Worm (Caenorhabditis elegans) whole organism, L2 larva: ENCODE measurements around the gene sto-6.

Source experiments
- C34F6.9 ChIP-seq: fragments of 150-350 bp; optimal IDR thresholded peaks from 2 replicates; lab custom pipeline; 2014; ENCODE audit warnings: missing biosample characterization, missing genetic modification characterization
- F13H6.1 ChIP-seq: sonication (generic microtip); optimal IDR thresholded peaks from 2 replicates; lab custom pipeline; 2016; ENCODE audit warnings: missing genetic modification characterization, missing compliant biosample characterization
- R02D3.7 ChIP-seq: fragments of 150-350 bp; optimal IDR thresholded peaks from 2 replicates; lab custom pipeline; 2014; ENCODE audit warnings: missing biosample characterization, missing genetic modification characterization
- Y55F3AM.14 ChIP-seq: fragments of 200-800 bp; sonication (Bioruptor generic); optimal IDR thresholded peaks from 2 replicates; lab custom pipeline; 2018; ENCODE audit warnings: mild to moderate bottlenecking, missing genetic modification characterization, missing compliant biosample characterization
- ZK546.5 ChIP-seq: sonication (generic microtip); optimal IDR thresholded peaks from 2 replicates; lab custom pipeline; 2017; ENCODE audit warnings: missing biosample characterization, missing genetic modification characterization
- alr-1 ChIP-seq: fragments of 150-350 bp; optimal IDR thresholded peaks from 2 replicates; lab custom pipeline; 2014; ENCODE audit warnings: missing biosample characterization, missing genetic modification characterization
- ama-1 ChIP-seq: fragments of 150-350 bp; optimal IDR thresholded peaks from 2 replicates; lab custom pipeline; 2018; ENCODE audit warnings: inconsistent platforms
- blmp-1 ChIP-seq: sonication (generic microtip); optimal IDR thresholded peaks from 2 replicates; lab custom pipeline; 2017; ENCODE audit warnings: missing genetic modification characterization, mild to moderate bottlenecking, missing compliant biosample characterization, antibody characterized with exemption, moderate library complexity; ENCODE audit not compliant: insufficient read depth
- ceh-16 ChIP-seq: fragments of 150-350 bp; optimal IDR thresholded peaks from 2 replicates; lab custom pipeline; 2014; ENCODE audit warnings: missing biosample characterization, missing genetic modification characterization
- ceh-82 ChIP-seq: fragments of 150-350 bp; optimal IDR thresholded peaks from 2 replicates; lab custom pipeline; 2014; ENCODE audit warnings: missing biosample characterization, missing genetic modification characterization
- crh-2 ChIP-seq: sonication (generic microtip); optimal IDR thresholded peaks from 2 replicates; lab custom pipeline; 2017; ENCODE audit warnings: missing biosample characterization, missing genetic modification characterization
- dmd-4 ChIP-seq: sonication (generic microtip); optimal IDR thresholded peaks from 2 replicates; lab custom pipeline; 2017; ENCODE audit warnings: missing biosample characterization, missing genetic modification characterization
- elt-1 ChIP-seq: fragments of 150-350 bp; optimal IDR thresholded peaks from 2 replicates; lab custom pipeline; 2014; ENCODE audit warnings: missing biosample characterization, missing genetic modification characterization
- gmeb-1 ChIP-seq: fragments of 150-350 bp; optimal IDR thresholded peaks from 2 replicates; lab custom pipeline; 2014; ENCODE audit warnings: missing biosample characterization, missing genetic modification characterization
- lin-13 ChIP-seq: fragments of 150-350 bp; optimal IDR thresholded peaks from 2 replicates; lab custom pipeline; 2014; ENCODE audit warnings: missing biosample characterization, missing genetic modification reagents, missing genetic modification characterization
- lsy-2 ChIP-seq, 2 experiments: fragments of 150-350 bp in 1 of 2; sonication (generic microtip) in 1 of 2; optimal IDR thresholded peaks; 2 replicates each; lab custom pipeline; 2014 to 2017; ENCODE audit warnings: missing biosample characterization in 2 of 2, missing genetic modification characterization in 2 of 2
- mab-5 ChIP-seq: fragments of 150-350 bp; optimal IDR thresholded peaks from 2 replicates; lab custom pipeline; 2014; ENCODE audit warnings: missing biosample characterization, missing genetic modification characterization
- nhr-10 ChIP-seq: sonication (generic microtip); optimal IDR thresholded peaks from 2 replicates; lab custom pipeline; 2017; ENCODE audit warnings: missing biosample characterization, missing genetic modification characterization
- nhr-12 ChIP-seq: fragments of 150-350 bp; optimal IDR thresholded peaks from 2 replicates; lab custom pipeline; 2014; ENCODE audit warnings: missing biosample characterization, missing genetic modification characterization
- nhr-129 ChIP-seq: fragments of 150-350 bp; optimal IDR thresholded peaks from 2 replicates; lab custom pipeline; 2014; ENCODE audit warnings: missing biosample characterization, missing genetic modification characterization
- nhr-21 ChIP-seq: fragments of 150-350 bp; optimal IDR thresholded peaks from 2 replicates; lab custom pipeline; 2014; ENCODE audit warnings: missing biosample characterization, missing genetic modification characterization
- nhr-23 ChIP-seq: fragments of 150-350 bp; optimal IDR thresholded peaks from 2 replicates; lab custom pipeline; 2014; ENCODE audit warnings: missing biosample characterization, missing genetic modification reagents, missing genetic modification characterization
- nhr-237 ChIP-seq: fragments of 150-350 bp; optimal IDR thresholded peaks from 2 replicates; lab custom pipeline; 2014; ENCODE audit warnings: missing biosample characterization, missing genetic modification characterization
- nhr-6 ChIP-seq: fragments of 150-350 bp; optimal IDR thresholded peaks from 2 replicates; lab custom pipeline; 2014; ENCODE audit warnings: missing biosample characterization, missing genetic modification characterization
- nhr-77 ChIP-seq: fragments of 150-350 bp; optimal IDR thresholded peaks from 2 replicates; lab custom pipeline; 2014; ENCODE audit warnings: missing biosample characterization, missing genetic modification characterization
- peb-1 ChIP-seq: fragments of 150-350 bp; optimal IDR thresholded peaks from 2 replicates; lab custom pipeline; 2014; ENCODE audit warnings: missing biosample characterization, missing genetic modification characterization
- sem-4 ChIP-seq: fragments of 150-350 bp; optimal IDR thresholded peaks from 2 replicates; lab custom pipeline; 2014; ENCODE audit warnings: missing biosample characterization, missing genetic modification reagents, missing genetic modification characterization
- skn-1 ChIP-seq: sonication (generic microtip); optimal IDR thresholded peaks from 2 replicates; lab custom pipeline; 2017; ENCODE audit warnings: missing biosample characterization, missing genetic modification characterization
- sma-3 ChIP-seq: sonication (generic microtip); optimal IDR thresholded peaks from 2 replicates; lab custom pipeline; 2016; ENCODE audit warnings: missing genetic modification reagents, missing genetic modification characterization, missing compliant biosample characterization
- sma-9 ChIP-seq, 2 experiments: fragments of 150-350 bp in 1 of 2; sonication (generic microtip) in 1 of 2; optimal IDR thresholded peaks; 2 replicates each; lab custom pipeline; 2014 to 2016; ENCODE audit warnings: missing genetic modification characterization in 2 of 2, mild to moderate bottlenecking in 1 of 2, missing biosample characterization in 1 of 2, missing compliant biosample characterization in 1 of 2, missing genetic modification reagents in 1 of 2, moderate library complexity in 1 of 2
- unc-39 ChIP-seq: fragments of 150-350 bp; optimal IDR thresholded peaks from 2 replicates; lab custom pipeline; 2014; ENCODE audit warnings: missing biosample characterization, missing genetic modification characterization
- unc-55 ChIP-seq: fragments of 150-350 bp; sonication (generic microtip); optimal IDR thresholded peaks from 3 replicates; lab custom pipeline; 2014; ENCODE audit warnings: missing biosample characterization, missing genetic modification reagents, missing genetic modification characterization
- unc-62 ChIP-seq: fragments of 150-350 bp; optimal IDR thresholded peaks from 2 replicates; lab custom pipeline; 2014; ENCODE audit warnings: missing biosample characterization, missing genetic modification reagents, missing genetic modification characterization
- zag-1 ChIP-seq: fragments of 150-350 bp; optimal IDR thresholded peaks from 2 replicates; lab custom pipeline; 2014; ENCODE audit warnings: missing biosample characterization, missing genetic modification characterization
- ztf-1 ChIP-seq: fragments of 200-800 bp; sonication (Bioruptor generic); conservative IDR thresholded peaks from 2 replicates; pipeline ENCODE4 v1.3.6; 2022; ENCODE audit warnings: missing genetic modification characterization, missing compliant biosample characterization
- ztf-11 ChIP-seq: sonication (generic microtip); optimal IDR thresholded peaks from 2 replicates; lab custom pipeline; 2017; ENCODE audit warnings: missing biosample characterization, missing genetic modification characterization
- ztf-4 ChIP-seq: fragments of 150-350 bp; optimal IDR thresholded peaks from 2 replicates; lab custom pipeline; 2014; ENCODE audit warnings: missing biosample characterization, missing genetic modification characterization

sto-6 gene

ce11 chrX:11632107-11632506 lies at the start of gene sto-6:
Gene sto-6, plus strand, starts transcription at chrX:11632407.
- TF ChIP-seq unc-55 (no peak), C34F6.9 (tag; lab: Kevin White, UChicago) (no peak), zag-1 (tag; lab: Kevin White, UChicago) (no peak), blmp-1 (no peak)
- TF ChIP-seq, all 48 proteins: peak for 0

ce11 chrX:11585375-11585774 lies 46.8 kb upstream of the sto-6 start, which contains the start of gene abts-2:
Gene abts-2, plus strand, starts transcription at chrX:11585675.
- TF ChIP-seq skn-1: no peak
- no peak for TF ChIP-seq sma-3 (GFP tag; lab: Kevin White, UChicago)

ce11 chrX:11585894-11586293 lies 46.3 kb upstream of the sto-6 start:
- no peak for TF ChIP-seq nhr-23
- no peak for TF ChIP-seq ceh-82 (tag; lab: Kevin White, UChicago)
- no peak for TF ChIP-seq F13H6.1 (tag; lab: Kevin White, UChicago)
- no peak for TF ChIP-seq nhr-129 (tag; lab: Kevin White, UChicago)
- TF ChIP-seq sem-4: no peak
- TF ChIP-seq nhr-21 (tag; lab: Kevin White, UChicago): no peak
- TF ChIP-seq unc-55: no peak
- no peak for TF ChIP-seq Y55F3AM.14 (GFP tag; lab: Kevin White, UChicago)
- TF ChIP-seq ztf-11 (tag; lab: Kevin White, UChicago): no peak
- TF ChIP-seq ama-1 (lab: Kevin White, UChicago): no peak
- TF ChIP-seq zag-1 (tag; lab: Kevin White, UChicago): no peak
- no peak for TF ChIP-seq nhr-12 (tag; lab: Kevin White, UChicago)
- no peak for TF ChIP-seq lsy-2 (tag; optimal IDR thresholded peaks at IDR 0.05; lab: Kevin White, UChicago)
- TF ChIP-seq sma-9 (GFP tag; optimal IDR thresholded peaks at IDR 0.05; lab: Kevin White, UChicago): no peak
- no peak for TF ChIP-seq sma-9 (tag; optimal IDR thresholded peaks at IDR 0.05; lab: Kevin White, UChicago)
- TF ChIP-seq mab-5: no peak
- no peak for TF ChIP-seq alr-1 (tag; lab: Kevin White, UChicago)
- TF ChIP-seq unc-62 (GFP tag; lab: Kevin White, UChicago): no peak
- no peak for TF ChIP-seq nhr-77
- TF ChIP-seq skn-1: no peak
- no peak for TF ChIP-seq crh-2 (tag; lab: Kevin White, UChicago)
- TF ChIP-seq, all 48 proteins: peak for 0

ce11 chrX:11590545-11590944 lies 41.7 kb upstream of the sto-6 start:
- TF ChIP-seq nhr-21 (tag; lab: Kevin White, UChicago) (no peak), sma-3 (GFP tag; lab: Kevin White, UChicago) (no peak), ceh-16 (tag; lab: Kevin White, UChicago) (no peak)

ce11 chrX:11591620-11592019 lies 40.6 kb upstream of the sto-6 start, which contains the start of gene F52D10.2:
Gene F52D10.2, minus strand, starts transcription at chrX:11591720.
- TF ChIP-seq mab-5 (no peak), nhr-129 (tag; lab: Kevin White, UChicago) (no peak), ZK546.5 (tag; lab: Kevin White, UChicago) (no peak), zag-1 (tag; lab: Kevin White, UChicago) (no peak), ztf-4 (tag; lab: Kevin White, UChicago) (no peak), R02D3.7 (tag; lab: Kevin White, UChicago) (no peak), unc-39 (tag; lab: Kevin White, UChicago) (no peak)

- no peak for TF ChIP-seq mab-5
Observed at ce11 chrX:11592539-11592938, 39.7 kb upstream of the sto-6 start.

- TF ChIP-seq C34F6.9 (tag; lab: Kevin White, UChicago) (no peak), Y55F3AM.14 (GFP tag; lab: Kevin White, UChicago) (no peak), elt-1 (tag; lab: Kevin White, UChicago) (no peak), lin-13 (GFP tag; lab: Kevin White, UChicago) (no peak), nhr-77 (no peak), blmp-1 (no peak), peb-1 (no peak), nhr-10 (tag; lab: Kevin White, UChicago) (no peak), nhr-237 (tag; lab: Kevin White, UChicago) (no peak), nhr-6 (tag; lab: Kevin White, UChicago) (no peak), ZK546.5 (tag; lab: Kevin White, UChicago) (no peak), unc-62 (GFP tag; lab: Kevin White, UChicago) (no peak), ztf-1 (no peak), dmd-4 (no peak), sem-4 (no peak), alr-1 (tag; lab: Kevin White, UChicago) (no peak), gmeb-1 (no peak)
Observed at ce11 chrX:11596876-11597275, 35.3 kb upstream of the sto-6 start.
